Fruit fly (Drosophila melanogaster) whole organism, wandering third instar larva: ENCODE measurements around the gene Exn.

Experiments
- Abd-B ChIP-seq: fragments of >200 bp; optimal IDR thresholded peaks from 2 replicates; lab custom pipeline; 2017; ENCODE audit warnings: missing biosample characterization, missing genetic modification characterization
- Dfd ChIP-seq: fragments of >200 bp; optimal IDR thresholded peaks from 2 replicates; lab custom pipeline; 2017; ENCODE audit warnings: missing biosample characterization, missing genetic modification characterization
- GATAd ChIP-seq: sonication (Bioruptor generic); optimal IDR thresholded peaks from 2 replicates; lab custom pipeline; 2016; ENCODE audit warnings: missing biosample characterization, missing genetic modification characterization
- Hr78 ChIP-seq: fragments of >200 bp; optimal IDR thresholded peaks from 2 replicates; lab custom pipeline; 2017; ENCODE audit warnings: missing biosample characterization, missing genetic modification characterization
- Mio ChIP-seq: sonication (Bioruptor generic); optimal IDR thresholded peaks from 2 replicates; lab custom pipeline; 2016; ENCODE audit warnings: missing biosample characterization, missing genetic modification characterization
- OdsH ChIP-seq: fragments of 200-800 bp; sonication (Bioruptor generic); optimal IDR thresholded peaks from 2 replicates; lab custom pipeline; 2016; ENCODE audit warnings: missing biosample characterization, mild to moderate bottlenecking, missing genetic modification characterization
- brk ChIP-seq: fragments of 200-800 bp; sonication (Bioruptor generic); optimal IDR thresholded peaks from 2 replicates; lab custom pipeline; 2016; ENCODE audit warnings: missing biosample characterization, mild to moderate bottlenecking, missing genetic modification characterization
- dl ChIP-seq, 2 experiments: fragments of 175-275, 200-275 bp in 1 of 2; fragments of 200-275 bp in 1 of 2; sonication (Bioruptor generic); optimal IDR thresholded peaks; lab custom pipeline; 2018; ENCODE audit warnings: mild to moderate bottlenecking in 2 of 2, missing biosample characterization in 2 of 2, missing genetic modification characterization in 2 of 2, moderate library complexity in 2 of 2; ENCODE audit not compliant: partially characterized antibody in 2 of 2, insufficient read depth in 1 of 2
- fru ChIP-seq: fragments of 200-800 bp; sonication (Bioruptor generic); optimal IDR thresholded peaks from 3 replicates; lab custom pipeline; 2016; ENCODE audit warnings: missing biosample characterization, mild to moderate bottlenecking, missing genetic modification characterization
- h ChIP-seq: fragments of 200-800 bp; sonication (Bioruptor generic); optimal IDR thresholded peaks from 3 replicates; lab custom pipeline; 2016; ENCODE audit warnings: missing biosample characterization, mild to moderate bottlenecking, missing genetic modification characterization
- usp ChIP-seq: fragments of >200 bp; optimal IDR thresholded peaks from 2 replicates; lab custom pipeline; 2017; ENCODE audit warnings: missing biosample characterization, missing genetic modification characterization

DNA sequence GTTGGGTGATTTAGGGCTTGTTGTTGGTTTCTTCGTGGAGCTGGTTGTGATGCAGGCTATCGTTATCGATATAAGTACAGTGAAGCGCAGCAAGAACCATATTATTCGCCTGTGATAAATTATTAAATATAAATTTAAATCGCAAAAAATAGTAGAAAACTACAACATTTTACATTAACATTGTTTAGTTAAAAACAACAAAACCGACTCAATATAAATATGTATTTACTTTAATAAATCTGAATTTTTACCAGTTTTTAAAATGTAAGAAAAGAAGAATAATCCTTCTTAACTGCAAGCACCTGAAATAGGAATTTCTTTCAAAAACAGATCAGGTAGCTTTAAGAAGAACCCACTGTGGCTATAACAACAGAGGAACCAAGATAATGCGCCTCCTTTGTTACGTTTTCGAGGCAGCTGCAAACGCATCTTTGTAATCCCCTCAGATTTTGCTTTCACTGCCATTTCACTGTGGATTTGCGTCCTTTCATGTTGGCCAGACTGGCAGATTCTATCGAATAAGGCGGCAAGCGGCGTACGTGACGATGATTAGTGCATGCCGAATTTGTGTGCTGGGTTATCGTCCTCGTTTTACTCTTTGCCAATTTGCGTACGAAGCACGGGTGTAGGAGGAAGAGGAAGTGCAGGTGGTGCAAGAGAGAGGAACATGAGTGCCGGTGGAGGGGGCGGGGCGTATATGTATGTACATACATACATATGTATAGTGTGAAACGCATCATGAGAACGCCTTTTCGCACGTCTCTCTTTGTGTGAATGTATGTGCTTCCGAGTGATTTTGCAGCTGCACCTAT is 40.9 kb downstream of the Exn start:
- TF ChIP-seq usp (GFP tag; lab: Kevin White, UChicago) = no peak
- peak in 1 of 2 experiments; percentile 26 for TF ChIP-seq dl (GFP tag; optimal IDR thresholded peaks at IDR 0.05; lab: Kevin White, UChicago; ENCODE audit: insufficient read depth in 1 of 2, partially characterized antibody in 2 of 2)
- TF ChIP-seq fru (GFP tag; lab: Kevin White, UChicago) = no peak
- TF ChIP-seq Mio (GFP tag; lab: Kevin White, UChicago) = no peak
- no peak for TF ChIP-seq Hr78 (GFP tag; lab: Kevin White, UChicago)
- TF ChIP-seq Abd-B (GFP tag; lab: Kevin White, UChicago) = no peak
- no peak for TF ChIP-seq Dfd (GFP tag; lab: Kevin White, UChicago)
- TF ChIP-seq h (GFP tag; lab: Kevin White, UChicago) = no peak
- peak; percentile 20 for TF ChIP-seq brk (GFP tag; lab: Kevin White, UChicago)
- TF ChIP-seq GATAd = no peak
- TF ChIP-seq OdsH (GFP tag; lab: Kevin White, UChicago) = no peak
